Worm (Caenorhabditis elegans) whole organism, mixed stage, embryonic: ENCODE results near the gene C45G9.8.
"Not testable (repeated sequence)": the region's sequence is repeated elsewhere in the genome, so short reads cannot be mapped to it uniquely, and the experiment has no call there.

Experiments
- M03D4.4 ChIP-seq: sonication (generic microtip); optimal IDR thresholded peaks from 2 replicates; lab custom pipeline; 2017; ENCODE audit warnings: mild to moderate bottlenecking, missing genetic modification characterization, missing compliant biosample characterization
- blmp-1 ChIP-seq: fragments of 150-350 bp; optimal IDR thresholded peaks from 2 replicates; lab custom pipeline; 2014; ENCODE audit warnings: missing biosample characterization, missing genetic modification characterization
- ceh-39 ChIP-seq: fragments of 150-350 bp; optimal IDR thresholded peaks from 2 replicates; lab custom pipeline; 2014; ENCODE audit warnings: missing biosample characterization, missing genetic modification characterization
- ceh-43 ChIP-seq: fragments of 200-800 bp; sonication (Bioruptor generic); optimal IDR thresholded peaks from 2 replicates; lab custom pipeline; 2018; ENCODE audit warnings: mild to moderate bottlenecking, missing genetic modification characterization, moderate library complexity, missing compliant biosample characterization
- ceh-83 ChIP-seq: fragments of 200-800 bp; sonication (Bioruptor generic); optimal IDR thresholded peaks from 2 replicates; lab custom pipeline; 2018; ENCODE audit warnings: mild to moderate bottlenecking, missing genetic modification characterization, missing compliant biosample characterization
- ces-1 ChIP-seq: fragments of 150-350 bp; optimal IDR thresholded peaks from 2 replicates; lab custom pipeline; 2014; ENCODE audit warnings: missing biosample characterization, missing genetic modification reagents, missing genetic modification characterization
- drap-1 ChIP-seq: fragments of 200-800 bp; sonication (Bioruptor generic); optimal IDR thresholded peaks from 3 replicates; lab custom pipeline; 2018; ENCODE audit warnings: mild to moderate bottlenecking, missing genetic modification characterization, missing compliant biosample characterization
- elt-3 ChIP-seq: fragments of 150-350 bp; optimal IDR thresholded peaks from 2 replicates; lab custom pipeline; 2014; ENCODE audit warnings: missing biosample characterization, missing genetic modification characterization
- flh-1 ChIP-seq: fragments of 200-800 bp; sonication (Bioruptor generic); optimal IDR thresholded peaks from 2 replicates; lab custom pipeline; 2018; ENCODE audit warnings: mild to moderate bottlenecking, missing genetic modification characterization, moderate library complexity, missing compliant biosample characterization
- ham-2 ChIP-seq: fragments of 200-800 bp; sonication (Bioruptor generic); optimal IDR thresholded peaks from 2 replicates; lab custom pipeline; 2018; ENCODE audit warnings: mild to moderate bottlenecking, missing genetic modification characterization, missing compliant biosample characterization
- hlh-1 ChIP-seq: fragments of 150-350 bp; optimal IDR thresholded peaks from 2 replicates; lab custom pipeline; 2014; ENCODE audit warnings: missing biosample characterization, missing genetic modification reagents, missing genetic modification characterization
- lin-13 ChIP-seq: fragments of 150-350 bp; optimal IDR thresholded peaks from 2 replicates; lab custom pipeline; 2014; ENCODE audit warnings: missing biosample characterization, missing genetic modification characterization
- lin-32 ChIP-seq: fragments of 200-800 bp; sonication (Bioruptor generic); optimal IDR thresholded peaks from 2 replicates; lab custom pipeline; 2018; ENCODE audit warnings: mild to moderate bottlenecking, missing genetic modification characterization, missing compliant biosample characterization
- lsy-2 ChIP-seq: fragments of 150-350 bp; optimal IDR thresholded peaks from 2 replicates; lab custom pipeline; 2014; ENCODE audit warnings: missing biosample characterization, missing genetic modification characterization
- mab-5 ChIP-seq: fragments of 150-350 bp; optimal IDR thresholded peaks from 2 replicates; lab custom pipeline; 2014; ENCODE audit warnings: missing biosample characterization, missing genetic modification characterization
- mep-1 ChIP-seq: fragments of 150-350 bp; optimal IDR thresholded peaks from 2 replicates; lab custom pipeline; 2017; ENCODE audit warnings: missing biosample characterization, missing genetic modification reagents, missing genetic modification characterization, inconsistent platforms
- nhr-12 ChIP-seq: fragments of 150-350 bp; optimal IDR thresholded peaks from 2 replicates; lab custom pipeline; 2014; ENCODE audit warnings: missing biosample characterization, missing genetic modification characterization
- nhr-2 ChIP-seq: fragments of 150-350 bp; optimal IDR thresholded peaks from 2 replicates; lab custom pipeline; 2014; ENCODE audit warnings: missing biosample characterization, missing genetic modification characterization
- nhr-237 ChIP-seq: fragments of 150-350 bp; optimal IDR thresholded peaks from 2 replicates; lab custom pipeline; 2014; ENCODE audit warnings: missing biosample characterization, missing genetic modification characterization
- nhr-28 ChIP-seq: fragments of 150-350 bp; optimal IDR thresholded peaks from 2 replicates; lab custom pipeline; 2014; ENCODE audit warnings: missing biosample characterization, missing genetic modification characterization
- nhr-76 ChIP-seq: sonication (generic microtip); optimal IDR thresholded peaks from 2 replicates; lab custom pipeline; 2017; ENCODE audit warnings: missing biosample characterization, missing genetic modification characterization
- pha-4 ChIP-seq: fragments of 150-350 bp; optimal IDR thresholded peaks from 2 replicates; lab custom pipeline; 2018; ENCODE audit warnings: missing biosample characterization, missing genetic modification reagents, missing genetic modification characterization
- snpc-4 ChIP-seq: fragments of 150-350 bp; optimal IDR thresholded peaks from 2 replicates; lab custom pipeline; 2014; ENCODE audit warnings: missing biosample characterization, missing genetic modification characterization
- unc-120 ChIP-seq: sonication (generic microtip); optimal IDR thresholded peaks from 2 replicates; lab custom pipeline; 2017; ENCODE audit warnings: missing genetic modification characterization, missing compliant biosample characterization; ENCODE audit not compliant: poor library complexity, severe bottlenecking
- unc-39 ChIP-seq: fragments of 150-350 bp; optimal IDR thresholded peaks from 2 replicates; lab custom pipeline; 2014; ENCODE audit warnings: missing biosample characterization, missing genetic modification characterization
- unc-62 ChIP-seq: fragments of 150-350 bp; optimal IDR thresholded peaks from 2 replicates; lab custom pipeline; 2014; ENCODE audit warnings: missing biosample characterization, missing genetic modification reagents, missing genetic modification characterization
- zip-8 ChIP-seq: fragments of 150-350 bp; optimal IDR thresholded peaks from 2 replicates; lab custom pipeline; 2014; ENCODE audit warnings: missing biosample characterization, missing genetic modification characterization
- ztf-11 ChIP-seq: fragments of 150-350 bp; optimal IDR thresholded peaks from 2 replicates; lab custom pipeline; 2014; ENCODE audit warnings: missing biosample characterization, missing genetic modification characterization

The C45G9.8 gene

ce11 chrIII:5074398-5074797 lies 21.0 kb upstream of the C45G9.8 start, which contains the start of gene ttbk-6:
Gene ttbk-6 (plus strand): TSS chrIII:5074698.
- TF ChIP-seq nhr-12 (tag; lab: Kevin White, UChicago): no peak
- TF ChIP-seq ces-1 (GFP tag; lab: Kevin White, UChicago): no peak
- no peak for TF ChIP-seq flh-1 (GFP tag; lab: Kevin White, UChicago)
- no peak for TF ChIP-seq unc-120 (tag; lab: Kevin White, UChicago)
- TF ChIP-seq mab-5: no peak
- TF ChIP-seq ham-2 (GFP tag; lab: Kevin White, UChicago): no peak
- no peak for TF ChIP-seq nhr-2 (tag; lab: Kevin White, UChicago)
- TF ChIP-seq nhr-28 (tag; lab: Kevin White, UChicago): no peak
- no peak for TF ChIP-seq drap-1 (GFP tag; lab: Kevin White, UChicago)
- no peak for TF ChIP-seq M03D4.4 (tag; lab: Kevin White, UChicago)
- no peak for TF ChIP-seq pha-4 (tag; lab: Kevin White, UChicago)
- no peak for TF ChIP-seq ztf-11
- TF ChIP-seq nhr-76 (tag; lab: Kevin White, UChicago): no peak
- no peak for TF ChIP-seq mep-1 (tag; lab: Kevin White, UChicago)
- no peak for TF ChIP-seq elt-3
- no peak for TF ChIP-seq snpc-4 (tag; lab: Kevin White, UChicago)

- no peak for TF ChIP-seq flh-1 (GFP tag; lab: Kevin White, UChicago)
- no peak for TF ChIP-seq ceh-83 (GFP tag; lab: Kevin White, UChicago)
- no peak for TF ChIP-seq unc-120 (tag; lab: Kevin White, UChicago)
Measured at ce11 chrIII:5071509-5071908, 18.1 kb upstream of the C45G9.8 start, which contains the start of gene C45G9.12. Gene C45G9.12 (minus strand): TSS chrIII:5071609.

ce11 chrIII:5068675-5069233 lies 15.3 kb upstream of the C45G9.8 start, which contains the start of the genes C45G9.11 and C45G9.2:
Gene C45G9.11 (minus strand): TSS chrIII:5068725.
Gene C45G9.2 (plus strand): TSS chrIII:5069066.
- TF ChIP-seq lin-13 (tag; lab: Kevin White, UChicago) (no peak), mab-5 (no peak), blmp-1 (tag; lab: Kevin White, UChicago) (no peak), ceh-83 (GFP tag; lab: Kevin White, UChicago) (peak; percentile 36), zip-8 (no peak), mep-1 (tag; lab: Kevin White, UChicago) (peak; percentile 59), hlh-1 (tag; lab: Kevin White, UChicago) (peak; percentile 16), lin-32 (GFP tag; lab: Kevin White, UChicago) (peak; percentile 39), elt-3 (no peak), ces-1 (GFP tag; lab: Kevin White, UChicago) (peak; percentile 82), unc-120 (tag; lab: Kevin White, UChicago) (no peak)

- TF ChIP-seq drap-1 (GFP tag; lab: Kevin White, UChicago); ceh-39 (tag; lab: Kevin White, UChicago); mep-1 (tag; lab: Kevin White, UChicago): not testable (repeated sequence)
Measured at ce11 chrIII:5062406-5062805, 9.0 kb upstream of the C45G9.8 start, which contains the start of gene C45G9.4. Gene C45G9.4 (plus strand): TSS chrIII:5062706.

ce11 chrIII:5061798-5062197 lies 8.4 kb upstream of the C45G9.8 start, which contains the start of gene C45G9.10:
Gene C45G9.10 (minus strand): TSS chrIII:5061898.
- TF ChIP-seq lsy-2 (no peak), ham-2 (GFP tag; lab: Kevin White, UChicago) (no peak), unc-62 (GFP tag; lab: Kevin White, UChicago) (no peak), nhr-76 (tag; lab: Kevin White, UChicago) (no peak), snpc-4 (tag; lab: Kevin White, UChicago) (no peak), pha-4 (tag; lab: Kevin White, UChicago) (no peak), ceh-43 (GFP tag; lab: Kevin White, UChicago) (no peak), mab-5 (no peak), unc-39 (tag; lab: Kevin White, UChicago) (no peak), nhr-237 (tag; lab: Kevin White, UChicago) (no peak), ceh-83 (GFP tag; lab: Kevin White, UChicago) (no peak), nhr-12 (tag; lab: Kevin White, UChicago) (no peak), unc-120 (tag; lab: Kevin White, UChicago) (no peak), lin-13 (tag; lab: Kevin White, UChicago) (no peak)
